Fruit fly (Drosophila melanogaster) whole organism, prepupa: Measurements from ENCODE around the gene mRpS24.

Experiments used
- Blimp-1 ChIP-seq: fragments of 200-800 bp; sonication (Bioruptor generic); optimal IDR thresholded peaks from 3 replicates; lab custom pipeline; 2017; ENCODE audit warnings: missing biosample characterization, missing genetic modification characterization, mild to moderate bottlenecking, moderate library complexity, missing genetic modification reagents
- CG10669 ChIP-seq: fragments of 200-800 bp; sonication (Bioruptor generic); optimal IDR thresholded peaks from 3 replicates; lab custom pipeline; 2018; ENCODE audit warnings: missing biosample characterization, mild to moderate bottlenecking, missing genetic modification characterization, moderate library complexity
- CG11762 ChIP-seq: fragments of 200-800 bp; sonication (Bioruptor generic); optimal IDR thresholded peaks from 3 replicates; lab custom pipeline; 2016; ENCODE audit warnings: missing biosample characterization, missing genetic modification characterization; ENCODE audit not compliant: insufficient read depth
- CG11902 ChIP-seq: fragments of 200-800 bp; sonication (Bioruptor generic); optimal IDR thresholded peaks from 3 replicates; lab custom pipeline; 2016; ENCODE audit warnings: missing biosample characterization, missing genetic modification characterization
- CG15336 ChIP-seq: fragments of 200-800 bp; sonication (Bioruptor generic); IDR thresholded peaks from 2 replicates; pipeline ENCODE4 v1.3.6; 2022; ENCODE audit warnings: missing biosample characterization, missing genetic modification characterization
- CG1621 ChIP-seq: fragments of 200-800 bp; sonication (Bioruptor generic); optimal IDR thresholded peaks from 3 replicates; lab custom pipeline; 2018; ENCODE audit warnings: missing biosample characterization, mild to moderate bottlenecking, missing genetic modification characterization
- CG16779 ChIP-seq: fragments of 200-800 bp; sonication (Bioruptor generic); optimal IDR thresholded peaks from 3 replicates; lab custom pipeline; 2017; ENCODE audit warnings: missing biosample characterization, mild to moderate bottlenecking, missing genetic modification characterization
- CG3032 ChIP-seq: fragments of 200-800 bp; optimal IDR thresholded peaks from 2 replicates; lab custom pipeline; 2019; ENCODE audit warnings: missing biosample characterization, mild to moderate bottlenecking, missing genetic modification characterization, moderate library complexity
- CG31627 ChIP-seq: fragments of 200-800 bp; sonication (Bioruptor generic); optimal IDR thresholded peaks from 3 replicates; lab custom pipeline; 2016; ENCODE audit warnings: missing biosample characterization, missing genetic modification characterization
- CG32006 ChIP-seq: fragments of 200-800 bp; sonication (Bioruptor generic); optimal IDR thresholded peaks from 3 replicates; lab custom pipeline; 2017; ENCODE audit warnings: missing biosample characterization, mild to moderate bottlenecking, missing genetic modification characterization
- CG34406 ChIP-seq: fragments of 200-800 bp; sonication (Bioruptor generic); optimal IDR thresholded peaks from 3 replicates; lab custom pipeline; 2016; ENCODE audit warnings: missing biosample characterization, missing genetic modification characterization
- CG3919 ChIP-seq: fragments of 200-800 bp; sonication (Bioruptor generic); optimal IDR thresholded peaks from 3 replicates; lab custom pipeline; 2016; ENCODE audit warnings: missing biosample characterization, missing genetic modification characterization
- CG6792 ChIP-seq: fragments of 200-800 bp; sonication (Bioruptor generic); optimal IDR thresholded peaks from 3 replicates; lab custom pipeline; 2016; ENCODE audit warnings: missing biosample characterization, missing genetic modification characterization
- CG6808 ChIP-seq: fragments of 200-800 bp; sonication (Bioruptor generic); optimal IDR thresholded peaks from 3 replicates; lab custom pipeline; 2017; ENCODE audit warnings: missing biosample characterization, missing genetic modification characterization, mild to moderate bottlenecking, moderate library complexity, missing genetic modification reagents
- CG6854 ChIP-seq: fragments of 200-800 bp; sonication (Bioruptor generic); optimal IDR thresholded peaks from 2 replicates; lab custom pipeline; 2017; ENCODE audit warnings: missing biosample characterization, mild to moderate bottlenecking, missing genetic modification characterization
- CG7368 ChIP-seq: fragments of 200-800 bp; sonication (Bioruptor generic); optimal IDR thresholded peaks from 3 replicates; lab custom pipeline; 2016; ENCODE audit warnings: missing biosample characterization, missing genetic modification characterization
- CG8319 ChIP-seq: fragments of 200-800 bp; sonication (Bioruptor generic); optimal IDR thresholded peaks from 3 replicates; lab custom pipeline; 2016; ENCODE audit warnings: missing biosample characterization, missing genetic modification characterization
- CG8632 ChIP-seq: fragments of 200-800 bp; sonication (Bioruptor generic); optimal IDR thresholded peaks from 3 replicates; lab custom pipeline; 2016; ENCODE audit warnings: missing biosample characterization, missing genetic modification characterization
- CG9139 ChIP-seq: fragments of 200-800 bp; sonication (Bioruptor generic); optimal IDR thresholded peaks from 3 replicates; lab custom pipeline; 2017; ENCODE audit warnings: missing biosample characterization, mild to moderate bottlenecking, missing genetic modification characterization
- Eip75B ChIP-seq: fragments of 200-800 bp; sonication (Bioruptor generic); optimal IDR thresholded peaks from 3 replicates; lab custom pipeline; 2016; ENCODE audit warnings: missing biosample characterization, missing genetic modification characterization
- Eip78C ChIP-seq: fragments of 200-800 bp; sonication (Bioruptor generic); peaks from one replicate; lab custom pipeline; 2016; ENCODE audit warnings: missing biosample characterization, missing genetic modification characterization
- Eip93F ChIP-seq: fragments of 200-800 bp; sonication (Bioruptor generic); optimal IDR thresholded peaks from 2 replicates; lab custom pipeline; 2016; ENCODE audit warnings: missing biosample characterization, mild to moderate bottlenecking, missing genetic modification characterization
- Ets21C ChIP-seq: fragments of 200-800 bp; sonication (Bioruptor generic); optimal IDR thresholded peaks from 3 replicates; lab custom pipeline; 2016; ENCODE audit warnings: missing biosample characterization, missing genetic modification characterization
- Ets96B ChIP-seq: fragments of 200-800 bp; optimal IDR thresholded peaks from 2 replicates; lab custom pipeline; 2019; ENCODE audit warnings: missing biosample characterization, mild to moderate bottlenecking, missing genetic modification characterization, moderate library complexity
- Gug ChIP-seq: fragments of 200-800 bp; sonication (Bioruptor generic); IDR thresholded peaks from 2 replicates; pipeline ENCODE4 v1.3.6; 2022; ENCODE audit warnings: missing biosample characterization, missing genetic modification characterization
- Hr38 ChIP-seq: sonication (Bioruptor generic); optimal IDR thresholded peaks from 2 replicates; lab custom pipeline; 2016; ENCODE audit warnings: missing biosample characterization, missing genetic modification characterization
- Hr4 ChIP-seq: fragments of 200-800 bp; sonication (Bioruptor generic); optimal IDR thresholded peaks from 3 replicates; lab custom pipeline; 2016; ENCODE audit warnings: missing biosample characterization, missing genetic modification characterization
- Met ChIP-seq: fragments of 200-800 bp; sonication (Bioruptor generic); optimal IDR thresholded peaks from 3 replicates; lab custom pipeline; 2016; ENCODE audit warnings: missing biosample characterization, missing genetic modification characterization
- Smox ChIP-seq: fragments of 200-800 bp; sonication (Bioruptor generic); optimal IDR thresholded peaks from 3 replicates; lab custom pipeline; 2016; ENCODE audit warnings: missing biosample characterization, missing genetic modification characterization
- Sox102F ChIP-seq: fragments of 200-800 bp; sonication (Bioruptor generic); optimal IDR thresholded peaks from 2 replicates; lab custom pipeline; 2016; ENCODE audit warnings: missing biosample characterization, mild to moderate bottlenecking, missing genetic modification characterization
- Sox14 ChIP-seq: fragments of 200-800 bp; sonication (Bioruptor generic); optimal IDR thresholded peaks from 3 replicates; lab custom pipeline; 2016; ENCODE audit warnings: missing biosample characterization, missing genetic modification characterization
- achi ChIP-seq: fragments of 200-800 bp; sonication (Bioruptor generic); optimal IDR thresholded peaks from 3 replicates; lab custom pipeline; 2016; ENCODE audit warnings: missing biosample characterization, missing genetic modification characterization
- acj6 ChIP-seq: fragments of 200-800 bp; sonication (Bioruptor generic); optimal IDR thresholded peaks from 3 replicates; lab custom pipeline; 2016; ENCODE audit warnings: missing biosample characterization, missing genetic modification characterization
- eg ChIP-seq: fragments of 200-800 bp; sonication (Bioruptor generic); IDR thresholded peaks from 3 replicates; pipeline ENCODE4 v1.3.6; 2022; ENCODE audit warnings: missing biosample characterization, missing genetic modification characterization
- esn ChIP-seq: fragments of 200-800 bp; sonication (Bioruptor generic); optimal IDR thresholded peaks from 2 replicates; lab custom pipeline; 2016; ENCODE audit warnings: missing biosample characterization, mild to moderate bottlenecking, missing genetic modification characterization, moderate library complexity
- fd59A ChIP-seq: fragments of 200-800 bp; sonication (Bioruptor generic); optimal IDR thresholded peaks from 2 replicates; lab custom pipeline; 2017; ENCODE audit warnings: missing biosample characterization, mild to moderate bottlenecking, missing genetic modification characterization, missing genetic modification reagents
- fd85E ChIP-seq: fragments of 200-800 bp; sonication (Bioruptor generic); optimal IDR thresholded peaks from 3 replicates; lab custom pipeline; 2016; ENCODE audit warnings: missing biosample characterization, missing genetic modification characterization
- lz ChIP-seq: fragments of 200-800 bp; sonication (Bioruptor generic); optimal IDR thresholded peaks from 3 replicates; lab custom pipeline; 2016; ENCODE audit warnings: missing biosample characterization, missing genetic modification characterization
- net ChIP-seq: fragments of 200-800 bp; sonication (Bioruptor generic); optimal IDR thresholded peaks from 3 replicates; lab custom pipeline; 2016; ENCODE audit warnings: missing biosample characterization, missing genetic modification characterization
- pdm3 ChIP-seq: fragments of 200-800 bp; sonication (Bioruptor generic); optimal IDR thresholded peaks from 3 replicates; lab custom pipeline; 2016; ENCODE audit warnings: missing biosample characterization, missing genetic modification characterization
- salr ChIP-seq, 2 experiments: fragments of 200-800 bp; sonication (Bioruptor generic); optimal IDR thresholded peaks; 3 replicates each; lab custom pipeline; 2016 to 2018; ENCODE audit warnings: missing biosample characterization in 2 of 2, missing genetic modification characterization in 2 of 2, mild to moderate bottlenecking in 1 of 2
- spab ChIP-seq: fragments of 200-800 bp; sonication (Bioruptor generic); optimal IDR thresholded peaks from 2 replicates; lab custom pipeline; 2017; ENCODE audit warnings: missing biosample characterization, mild to moderate bottlenecking, missing genetic modification characterization, missing genetic modification reagents
- ss ChIP-seq, 2 experiments: fragments of 200-800 bp; sonication (Bioruptor generic); optimal IDR thresholded peaks; 2 replicates in 1 of 2; 3 replicates in 1 of 2; lab custom pipeline; 2017 to 2018; ENCODE audit warnings: mild to moderate bottlenecking in 2 of 2, missing biosample characterization in 2 of 2, missing genetic modification characterization in 2 of 2, moderate library complexity in 1 of 2
- topi ChIP-seq: fragments of 200-800 bp; sonication (Bioruptor generic); optimal IDR thresholded peaks from 3 replicates; lab custom pipeline; 2016; ENCODE audit warnings: missing biosample characterization, missing genetic modification characterization
- vri ChIP-seq: fragments of 200-800 bp; sonication (Bioruptor generic); optimal IDR thresholded peaks from 3 replicates; lab custom pipeline; 2016; ENCODE audit warnings: missing biosample characterization, mild to moderate bottlenecking, missing genetic modification characterization

mRpS24 gene

dm6 chr3R:24143779-24144178, 19.6 kb downstream of the mRpS24 start (continued):
- TF ChIP-seq CG32006 (peak; percentile 75), ss (GFP tag; optimal IDR thresholded peaks at IDR 0.05; lab: Kevin White, UChicago) (peak; percentile 36 to 52), CG11902 (no peak), CG11762 (GFP tag; lab: Kevin White, UChicago) (peak; percentile 22), CG6854 (GFP tag; lab: Kevin White, UChicago) (no peak), esn (GFP tag; lab: Kevin White, UChicago) (peak; percentile 59), lz (GFP tag; lab: Kevin White, UChicago) (peak; percentile 51), Hr4 (peak; percentile 71), Blimp-1 (GFP tag; lab: Kevin White, UChicago) (no peak), Gug (no peak), CG1621 (tag; lab: Kevin White, UChicago) (no peak), achi (GFP tag; lab: Kevin White, UChicago) (peak; percentile 50)
- TF ChIP-seq, all 60 proteins: peak for 43

DNA sequence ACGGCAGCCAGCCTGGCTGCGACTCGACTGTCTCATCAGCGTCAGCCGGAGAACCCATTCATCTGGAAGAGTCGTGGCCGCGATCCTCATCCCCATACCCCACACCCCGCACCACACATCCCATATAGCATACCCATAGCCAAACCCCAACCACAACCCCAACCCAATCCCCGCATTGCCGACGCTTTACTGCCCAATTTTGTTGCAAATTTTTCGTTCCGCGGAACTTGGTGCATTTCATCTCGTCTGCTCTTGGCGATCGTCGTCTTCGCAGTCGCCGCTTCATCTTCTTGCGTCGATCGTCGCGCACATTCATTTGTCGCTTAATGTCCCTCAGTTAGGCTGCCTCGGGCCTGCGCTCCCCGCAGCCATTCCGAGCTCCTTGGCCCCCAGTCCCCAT, 20.0 kb downstream of the mRpS24 start:
- no peak for TF ChIP-seq CG9139 (GFP tag; lab: Kevin White, UChicago)
- TF ChIP-seq Hr38 (GFP tag; lab: Kevin White, UChicago) = no peak
- TF ChIP-seq Ets21C (GFP tag; lab: Kevin White, UChicago) = no peak
- no peak for TF ChIP-seq Ets96B (tag; lab: Kevin White, UChicago)
- no peak for TF ChIP-seq CG16779 (tag; lab: Kevin White, UChicago)
- no peak for TF ChIP-seq acj6
- TF ChIP-seq ss (GFP tag; optimal IDR thresholded peaks at IDR 0.05; lab: Kevin White, UChicago) = no peak

- TF ChIP-seq CG34406 (peak; percentile 77), CG8632 (GFP tag; lab: Kevin White, UChicago) (peak; percentile 79), CG6808 (peak; percentile 89), Sox102F (GFP tag; lab: Kevin White, UChicago) (peak; percentile 74), achi (GFP tag; lab: Kevin White, UChicago) (peak; percentile 85), Sox14 (peak; percentile 83), Blimp-1 (GFP tag; lab: Kevin White, UChicago) (peak; percentile 49), Ets21C (GFP tag; lab: Kevin White, UChicago) (peak; percentile 66), Eip78C (GFP tag; lab: Kevin White, UChicago) (peak; percentile 96), CG3032 (tag; lab: Kevin White, UChicago) (peak; percentile 92), CG1621 (tag; lab: Kevin White, UChicago) (peak; percentile 84), fd59A (GFP tag; lab: Kevin White, UChicago) (peak; percentile 86), CG15336 (GFP tag; lab: Robert Waterston, UW) (peak; percentile 77), net (GFP tag; lab: Kevin White, UChicago) (peak; percentile 77), Eip75B (GFP tag; lab: Kevin White, UChicago) (peak; percentile 90), Hr38 (GFP tag; lab: Kevin White, UChicago) (no peak), Eip93F (GFP tag; lab: Kevin White, UChicago) (peak; percentile 47), salr (GFP tag; optimal IDR thresholded peaks at IDR 0.05; lab: Kevin White, UChicago) (peak; percentile 59 to 77), CG10669 (GFP tag; lab: Kevin White, UChicago) (peak; percentile 87), CG6792 (peak; percentile 91), CG16779 (tag; lab: Kevin White, UChicago) (peak; percentile 75), vri (GFP tag; lab: Kevin White, UChicago) (peak; percentile 79), topi (peak; percentile 83), CG3919 (GFP tag; lab: Kevin White, UChicago) (peak; percentile 91), acj6 (peak; percentile 84), CG31627 (GFP tag; lab: Kevin White, UChicago) (peak; percentile 80), CG9139 (GFP tag; lab: Kevin White, UChicago) (peak; percentile 82), CG7368 (GFP tag; lab: Kevin White, UChicago) (peak; percentile 83), CG8319 (GFP tag; lab: Kevin White, UChicago) (peak; percentile 82), fd85E (GFP tag; lab: Kevin White, UChicago) (peak; percentile 62), spab (GFP tag; lab: Kevin White, UChicago) (peak; percentile 87), Hr4 (peak; percentile 79), CG6854 (GFP tag; lab: Kevin White, UChicago) (peak; percentile 21), pdm3 (peak; percentile 85), Smox (GFP tag; lab: Kevin White, UChicago) (peak; percentile 73), ss (GFP tag; optimal IDR thresholded peaks at IDR 0.05; lab: Kevin White, UChicago) (peak; percentile 86 to 92), Met (peak; percentile 85), lz (GFP tag; lab: Kevin White, UChicago) (peak; percentile 86), eg (GFP tag; lab: Robert Waterston, UW) (peak; percentile 86), esn (GFP tag; lab: Kevin White, UChicago) (peak; percentile 87)
Measured at dm6 chr3R:24142971-24143370, 20.4 kb downstream of the mRpS24 start.
